Worm (Caenorhabditis elegans) whole organism, midembryonic: Measurements from ENCODE around the gene B0507.6.

Source experiments
- T22C8.4 ChIP-seq: fragments of 200-800 bp; sonication (Bioruptor generic); IDR thresholded peaks from 2 replicates; pipeline ENCODE4 v1.3.6; 2022; ENCODE audit warnings: missing genetic modification characterization, missing compliant biosample characterization
- flt-1 ChIP-seq: fragments of 200-800 bp; sonication (Bioruptor generic); IDR thresholded peaks from 2 replicates; pipeline ENCODE4 v1.3.6; 2022; ENCODE audit warnings: missing genetic modification characterization, missing compliant biosample characterization
- tab-1 ChIP-seq: fragments of 200-800 bp; sonication (Bioruptor generic); IDR thresholded peaks from 2 replicates; pipeline ENCODE4 v1.3.6; 2022; ENCODE audit warnings: missing genetic modification characterization, missing compliant biosample characterization

ce11 chrV:8762861-8763260, 16.9 kb downstream of the B0507.6 start, which contains the start of gene B0507.8:
- TF ChIP-seq tab-1 (no peak), T22C8.4 (GFP tag; lab: Robert Waterston, UW) (no peak), flt-1 (GFP tag; lab: Robert Waterston, UW) (no peak)
